Fruit fly (Drosophila melanogaster) whole organism: ENCODE results near the gene CG34452.

Source experiments
- CG8478 ChIP-seq: fragments of >200 bp; optimal IDR thresholded peaks from 2 replicates; lab custom pipeline; 2018; ENCODE audit warnings: inconsistent platforms
- Dll ChIP-seq: fragments of >200 bp; optimal IDR thresholded peaks from 2 replicates; lab custom pipeline; 2017
- EcR ChIP-seq, 2 experiments: fragments of >200 bp; optimal IDR thresholded peaks; 2 replicates each; lab custom pipeline; 2017; ENCODE audit warnings: missing biosample characterization in 2 of 2, missing genetic modification characterization in 2 of 2, missing genetic modification reagents in 2 of 2
- pan ChIP-seq: fragments of >200 bp; optimal IDR thresholded peaks from 2 replicates; lab custom pipeline; 2017
- psq ChIP-seq: fragments of >200 bp; optimal IDR thresholded peaks from 2 replicates; lab custom pipeline; 2017

dm6 chr3L:15646182-15646581, 41.5 kb downstream of the CG34452 start:
- no peak for TF ChIP-seq pan (lab: Kevin White, UChicago)
- TF ChIP-seq psq (lab: Kevin White, UChicago): no peak
- no peak for TF ChIP-seq Dll (lab: Kevin White, UChicago)
- no peak for TF ChIP-seq EcR (GFP tag; optimal IDR thresholded peaks at IDR 0.05; lab: Kevin White, UChicago)
- TF ChIP-seq CG8478: no peak
